Worm (Caenorhabditis elegans) whole organism, L1 larva: Measurements from ENCODE around the gene C07A4.3.
A peak's percentile ranks its signal among the peaks of the same experiment; 100 is the strongest.
"Not testable (repeated sequence)": the region's sequence is repeated elsewhere in the genome, so short reads cannot be mapped to it uniquely, and the experiment has no call there.

Experiments
- C16A3.4 ChIP-seq: fragments of 150-350 bp; optimal IDR thresholded peaks from 2 replicates; lab custom pipeline; 2014; ENCODE audit warnings: missing biosample characterization, missing genetic modification characterization
- C34B4.2 ChIP-seq: sonication (generic microtip); optimal IDR thresholded peaks from 2 replicates; lab custom pipeline; 2017; ENCODE audit warnings: mild to moderate bottlenecking, missing genetic modification characterization, missing compliant biosample characterization
- aha-1 ChIP-seq: fragments of 150-350 bp; optimal IDR thresholded peaks from 2 replicates; lab custom pipeline; 2014; ENCODE audit warnings: missing biosample characterization, missing genetic modification characterization
- ama-1 ChIP-seq: fragments of 150-350 bp; optimal IDR thresholded peaks from 2 replicates; lab custom pipeline; 2014
- blmp-1 ChIP-seq: fragments of 150-350 bp; optimal IDR thresholded peaks from 2 replicates; lab custom pipeline; 2014; ENCODE audit warnings: missing biosample characterization, missing genetic modification characterization
- ceh-82 ChIP-seq, 3 experiments: fragments of 150-350 bp in 1 of 3; sonication (generic microtip) in 2 of 3; optimal IDR thresholded peaks; 2 replicates each; lab custom pipeline; 2014 to 2017; ENCODE audit warnings: missing biosample characterization in 3 of 3, missing genetic modification characterization in 3 of 3
- dsc-1 ChIP-seq: sonication (generic microtip); optimal IDR thresholded peaks from 2 replicates; lab custom pipeline; 2016; ENCODE audit warnings: mild to moderate bottlenecking, missing genetic modification characterization, missing compliant biosample characterization
- efl-1 ChIP-seq, 4 experiments: fragments of 150-350 bp; optimal IDR thresholded peaks in 3 of 4; peaks in 1 of 4; 1 replicate in 1 of 4; 2 replicates in 3 of 4; lab custom pipeline; 2014; ENCODE audit warnings: missing biosample characterization in 2 of 4, missing genetic modification characterization in 2 of 4, missing genetic modification reagents in 2 of 4
- egl-13 ChIP-seq: sonication (generic microtip); optimal IDR thresholded peaks from 2 replicates; lab custom pipeline; 2016; ENCODE audit warnings: missing genotype, missing genetic modification reagents, missing genetic modification characterization, missing compliant biosample characterization
- elt-3 ChIP-seq, 6 experiments: fragments of 150-350 bp in 1 of 6; sonication (generic microtip); optimal IDR thresholded peaks; 2 replicates each; lab custom pipeline; 2017 to 2018; ENCODE audit warnings: missing biosample characterization in 6 of 6, missing genetic modification characterization in 6 of 6, inconsistent platforms in 1 of 6
- fkh-8 ChIP-seq: sonication (generic microtip); optimal IDR thresholded peaks from 2 replicates; lab custom pipeline; 2016; ENCODE audit warnings: mild to moderate bottlenecking, missing genetic modification characterization, missing compliant biosample characterization
- fos-1 ChIP-seq: fragments of 150-350 bp; optimal IDR thresholded peaks from 2 replicates; lab custom pipeline; 2014; ENCODE audit warnings: missing biosample characterization, missing genetic modification characterization
- irx-1 ChIP-seq: sonication (generic microtip); optimal IDR thresholded peaks from 2 replicates; lab custom pipeline; 2016; ENCODE audit warnings: missing genetic modification characterization, missing compliant biosample characterization
- jun-1 ChIP-seq: fragments of 150-350 bp; optimal IDR thresholded peaks from 2 replicates; lab custom pipeline; 2014; ENCODE audit warnings: missing biosample characterization, missing genetic modification reagents, missing genetic modification characterization
- lin-13 ChIP-seq: fragments of 150-350 bp; optimal IDR thresholded peaks from 2 replicates; lab custom pipeline; 2014; ENCODE audit warnings: missing biosample characterization, missing genetic modification reagents, missing genetic modification characterization
- lin-14 ChIP-seq: fragments of 200-800 bp; sonication (Bioruptor generic); optimal IDR thresholded peaks from 2 replicates; lab custom pipeline; 2018; ENCODE audit warnings: mild to moderate bottlenecking, missing genetic modification characterization, moderate library complexity, missing compliant biosample characterization
- lin-15B ChIP-seq: fragments of 150-350 bp; sonication (generic microtip); optimal IDR thresholded peaks from 3 replicates; lab custom pipeline; 2014; ENCODE audit warnings: missing biosample characterization, missing genetic modification characterization
- lin-35 ChIP-seq, 2 experiments: fragments of 150-350 bp; optimal IDR thresholded peaks; 2 replicates each; lab custom pipeline; 2014; ENCODE audit warnings: missing biosample characterization in 2 of 2, missing genetic modification characterization in 2 of 2, missing genetic modification reagents in 2 of 2
- lir-3 ChIP-seq: sonication (generic microtip); optimal IDR thresholded peaks from 2 replicates; lab custom pipeline; 2016; ENCODE audit warnings: mild to moderate bottlenecking, missing genetic modification characterization, moderate library complexity, missing compliant biosample characterization; ENCODE audit not compliant: poor library complexity
- lsy-2 ChIP-seq, 2 experiments: fragments of 150-350 bp; optimal IDR thresholded peaks; 2 replicates each; lab custom pipeline; 2014; ENCODE audit warnings: missing biosample characterization in 2 of 2, missing genetic modification characterization in 2 of 2
- mdl-1 ChIP-seq, 2 experiments: fragments of 150-350 bp; optimal IDR thresholded peaks; 2 replicates each; lab custom pipeline; 2014 to 2017; ENCODE audit warnings: missing biosample characterization in 2 of 2, missing genetic modification characterization in 2 of 2, inconsistent platforms in 1 of 2
- mep-1 ChIP-seq: fragments of 150-350 bp; optimal IDR thresholded peaks from 2 replicates; lab custom pipeline; 2014; ENCODE audit warnings: missing biosample characterization, missing genetic modification characterization
- nhr-12 ChIP-seq: sonication (generic microtip); optimal IDR thresholded peaks from 2 replicates; lab custom pipeline; 2017; ENCODE audit warnings: missing biosample characterization, missing genetic modification characterization
- nhr-19 ChIP-seq: fragments of 200-800 bp; sonication (Bioruptor generic); conservative IDR thresholded peaks from 2 replicates; pipeline ENCODE4 v1.3.6; 2022; ENCODE audit warnings: missing genetic modification characterization, missing compliant biosample characterization
- nhr-20 ChIP-seq: sonication (generic microtip); optimal IDR thresholded peaks from 2 replicates; lab custom pipeline; 2016; ENCODE audit warnings: mild to moderate bottlenecking, missing genetic modification characterization, missing compliant biosample characterization
- nhr-47 ChIP-seq: sonication (generic microtip); optimal IDR thresholded peaks from 2 replicates; lab custom pipeline; 2016; ENCODE audit warnings: mild to moderate bottlenecking, missing genetic modification characterization, moderate library complexity, missing compliant biosample characterization
- nhr-71 ChIP-seq: sonication (generic microtip); optimal IDR thresholded peaks from 2 replicates; lab custom pipeline; 2016; ENCODE audit warnings: mild to moderate bottlenecking, missing genetic modification characterization, moderate library complexity, missing compliant biosample characterization
- nhr-77 ChIP-seq: fragments of 150-350 bp; optimal IDR thresholded peaks from 2 replicates; lab custom pipeline; 2014; ENCODE audit warnings: missing biosample characterization, missing genetic modification characterization
- nhr-90 ChIP-seq: sonication (generic microtip); optimal IDR thresholded peaks from 2 replicates; lab custom pipeline; 2016; ENCODE audit warnings: mild to moderate bottlenecking, missing genetic modification characterization, missing compliant biosample characterization; ENCODE audit not compliant: poor library complexity
- rnt-1 ChIP-seq: sonication (generic microtip); optimal IDR thresholded peaks from 2 replicates; lab custom pipeline; 2016; ENCODE audit warnings: mild to moderate bottlenecking, missing genetic modification characterization, moderate library complexity, missing compliant biosample characterization
- skn-1 ChIP-seq: fragments of 150-350 bp; optimal IDR thresholded peaks from 2 replicates; lab custom pipeline; 2014; ENCODE audit warnings: missing biosample characterization, missing genetic modification characterization
- snu-23 ChIP-seq: sonication (generic microtip); optimal IDR thresholded peaks from 2 replicates; lab custom pipeline; 2016; ENCODE audit warnings: missing genetic modification characterization, missing compliant biosample characterization
- sup-37 ChIP-seq: fragments of 200-800 bp; sonication (Bioruptor generic); optimal IDR thresholded peaks from 2 replicates; lab custom pipeline; 2018; ENCODE audit warnings: mild to moderate bottlenecking, missing genetic modification characterization, missing compliant biosample characterization
- swsn-7 ChIP-seq: sonication (generic microtip); optimal IDR thresholded peaks from 2 replicates; lab custom pipeline; 2016; ENCODE audit warnings: missing genetic modification characterization, missing compliant biosample characterization
- tbx-2 ChIP-seq: sonication (generic microtip); optimal IDR thresholded peaks from 2 replicates; lab custom pipeline; 2016; ENCODE audit warnings: missing genetic modification characterization, missing compliant biosample characterization
- unc-130 ChIP-seq: fragments of 150-350 bp; optimal IDR thresholded peaks from 2 replicates; lab custom pipeline; 2017; ENCODE audit warnings: missing biosample characterization, missing genetic modification characterization, inconsistent platforms
- unc-86 ChIP-seq: sonication (generic microtip); optimal IDR thresholded peaks from 2 replicates; lab custom pipeline; 2016; ENCODE audit warnings: missing genetic modification characterization, missing compliant biosample characterization
- xbp-1 ChIP-seq: sonication (generic microtip); optimal IDR thresholded peaks from 2 replicates; lab custom pipeline; 2016; ENCODE audit warnings: missing genetic modification characterization, missing compliant biosample characterization
- ztf-11 ChIP-seq, 2 experiments: sonication (generic microtip); optimal IDR thresholded peaks; 2 replicates each; lab custom pipeline; 2016 to 2017; ENCODE audit warnings: missing genetic modification characterization in 2 of 2, missing biosample characterization in 1 of 2, missing compliant biosample characterization in 1 of 2

The C07A4.3 gene

DNA sequence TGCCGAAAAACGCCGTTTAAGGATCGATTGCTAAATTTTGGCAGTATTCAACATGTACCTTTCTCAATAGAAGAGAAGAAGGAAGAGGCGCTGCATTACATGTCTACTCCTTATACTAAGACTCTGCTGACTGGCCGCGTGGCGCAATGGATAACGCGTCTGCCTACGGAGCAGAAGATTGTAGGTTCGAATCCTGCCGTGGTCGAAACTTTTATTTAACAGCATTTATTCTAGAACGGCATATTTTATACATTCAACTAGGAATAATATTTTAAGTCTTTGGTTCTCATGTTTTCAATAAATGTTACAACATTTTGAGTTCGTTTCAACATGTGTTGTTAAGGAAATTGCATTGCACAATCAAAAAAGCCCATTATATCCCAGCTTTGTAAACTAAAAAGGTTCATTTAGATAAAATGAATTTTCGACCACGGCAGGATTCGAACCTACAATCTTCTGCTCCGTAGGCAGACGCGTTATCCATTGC lies 42.2 kb upstream of the C07A4.3 start:
- TF ChIP-seq ceh-82 (tag; optimal IDR thresholded peaks at IDR 0.05; lab: Kevin White, UChicago) (peak in 2 of 3 experiments; percentile 32 to 53), nhr-71 (tag; lab: Kevin White, UChicago) (peak; percentile 59), nhr-19 (GFP tag; lab: Robert Waterston, UW) (peak; percentile 64), tbx-2 (tag; lab: Kevin White, UChicago) (peak; percentile 44), dsc-1 (tag; lab: Kevin White, UChicago) (peak; percentile 58), C16A3.4 (peak; percentile 54), fkh-8 (tag; lab: Kevin White, UChicago) (peak; percentile 36), efl-1 (GFP tag; optimal IDR thresholded peaks at IDR 0.05 in 1 of 2; lab: Kevin White, UChicago) (peak in 1 of 2 experiments; percentile 61), mep-1 (tag; lab: Kevin White, UChicago) (peak; percentile 69), fos-1 (tag; lab: Kevin White, UChicago) (peak; percentile 29), xbp-1 (tag; lab: Kevin White, UChicago) (peak; percentile 52), jun-1 (peak; percentile 26), unc-86 (tag; lab: Kevin White, UChicago) (peak; percentile 31), unc-130 (tag; lab: Kevin White, UChicago) (peak; percentile 6), irx-1 (tag; lab: Kevin White, UChicago) (peak; percentile 45), lsy-2 (tag; optimal IDR thresholded peaks at IDR 0.05; lab: Kevin White, UChicago) (peak in 1 of 2 experiments; percentile 59), egl-13 (tag; lab: Kevin White, UChicago) (peak; percentile 13), mdl-1 (tag; optimal IDR thresholded peaks at IDR 0.05; lab: Kevin White, UChicago) (peak in 1 of 2 experiments; percentile 45), lin-35 (GFP tag; optimal IDR thresholded peaks at IDR 0.05; lab: Kevin White, UChicago) (peak in 1 of 2 experiments; percentile 53), lir-3 (tag; lab: Kevin White, UChicago) (peak; percentile 42), skn-1 (tag; lab: Kevin White, UChicago) (peak; percentile 27), nhr-47 (peak; percentile 73), elt-3 (tag; optimal IDR thresholded peaks at IDR 0.05; lab: Kevin White, UChicago) (peak in 1 of 6 experiments; percentile 21), nhr-77 (tag; lab: Kevin White, UChicago) (peak; percentile 40), lin-14 (peak; percentile 60), nhr-20 (peak; percentile 50), rnt-1 (tag; lab: Kevin White, UChicago) (peak; percentile 64), nhr-90 (peak; percentile 57), blmp-1 (peak; percentile 31), swsn-7 (tag; lab: Kevin White, UChicago) (peak; percentile 59), snu-23 (GFP tag; lab: Kevin White, UChicago) (peak; percentile 77), lin-13 (GFP tag; lab: Kevin White, UChicago) (peak; percentile 30)
- TF ChIP-seq efl-1 (optimal IDR thresholded peaks at IDR 0.05; lab: Kevin White, UChicago): not testable (repeated sequence)

ce11 chrX:10133082-10133481 lies 41.7 kb upstream of the C07A4.3 start, which contains the start of gene unc-58:
TSS of gene unc-58 (minus strand) at chrX:10133182.
- TF ChIP-seq fkh-8 (tag; lab: Kevin White, UChicago) (no peak), sup-37 (GFP tag; lab: Kevin White, UChicago) (no peak), ama-1 (lab: Kevin White, UChicago) (no peak), nhr-12 (tag; lab: Kevin White, UChicago) (no peak), rnt-1 (tag; lab: Kevin White, UChicago) (no peak), lin-14 (no peak), C34B4.2 (tag; lab: Kevin White, UChicago) (no peak), C16A3.4 (no peak), fos-1 (tag; lab: Kevin White, UChicago) (no peak), efl-1 (optimal IDR thresholded peaks at IDR 0.05; lab: Kevin White, UChicago) (no peak), efl-1 (GFP tag; optimal IDR thresholded peaks at IDR 0.05 in 1 of 2; lab: Kevin White, UChicago) (no peak), ztf-11 (tag; optimal IDR thresholded peaks at IDR 0.05; lab: Kevin White, UChicago) (no peak), aha-1 (tag; lab: Kevin White, UChicago) (no peak), nhr-71 (tag; lab: Kevin White, UChicago) (no peak), lin-15B (tag; lab: Kevin White, UChicago) (no peak), lin-13 (GFP tag; lab: Kevin White, UChicago) (no peak)
